Worm (Caenorhabditis elegans) whole organism, L2 larva: ENCODE results near the gene C42D4.3.

ENCODE experiments used
- C34F6.9 ChIP-seq: fragments of 150-350 bp; optimal IDR thresholded peaks from 2 replicates; lab custom pipeline; 2014; ENCODE audit warnings: missing biosample characterization, missing genetic modification characterization
- F13H6.1 ChIP-seq: sonication (generic microtip); optimal IDR thresholded peaks from 2 replicates; lab custom pipeline; 2016; ENCODE audit warnings: missing genetic modification characterization, missing compliant biosample characterization
- R02D3.7 ChIP-seq: fragments of 150-350 bp; optimal IDR thresholded peaks from 2 replicates; lab custom pipeline; 2014; ENCODE audit warnings: missing biosample characterization, missing genetic modification characterization
- Y55F3AM.14 ChIP-seq: fragments of 200-800 bp; sonication (Bioruptor generic); optimal IDR thresholded peaks from 2 replicates; lab custom pipeline; 2018; ENCODE audit warnings: mild to moderate bottlenecking, missing genetic modification characterization, missing compliant biosample characterization
- ZK546.5 ChIP-seq: sonication (generic microtip); optimal IDR thresholded peaks from 2 replicates; lab custom pipeline; 2017; ENCODE audit warnings: missing biosample characterization, missing genetic modification characterization
- alr-1 ChIP-seq: fragments of 150-350 bp; optimal IDR thresholded peaks from 2 replicates; lab custom pipeline; 2014; ENCODE audit warnings: missing biosample characterization, missing genetic modification characterization
- ama-1 ChIP-seq: fragments of 150-350 bp; optimal IDR thresholded peaks from 2 replicates; lab custom pipeline; 2018; ENCODE audit warnings: inconsistent platforms
- blmp-1 ChIP-seq: sonication (generic microtip); optimal IDR thresholded peaks from 2 replicates; lab custom pipeline; 2017; ENCODE audit warnings: missing genetic modification characterization, mild to moderate bottlenecking, missing compliant biosample characterization, antibody characterized with exemption, moderate library complexity; ENCODE audit not compliant: insufficient read depth
- ceh-16 ChIP-seq: fragments of 150-350 bp; optimal IDR thresholded peaks from 2 replicates; lab custom pipeline; 2014; ENCODE audit warnings: missing biosample characterization, missing genetic modification characterization
- ceh-82 ChIP-seq: fragments of 150-350 bp; optimal IDR thresholded peaks from 2 replicates; lab custom pipeline; 2014; ENCODE audit warnings: missing biosample characterization, missing genetic modification characterization
- crh-2 ChIP-seq: sonication (generic microtip); optimal IDR thresholded peaks from 2 replicates; lab custom pipeline; 2017; ENCODE audit warnings: missing biosample characterization, missing genetic modification characterization
- dmd-4 ChIP-seq: sonication (generic microtip); optimal IDR thresholded peaks from 2 replicates; lab custom pipeline; 2017; ENCODE audit warnings: missing biosample characterization, missing genetic modification characterization
- egl-27 ChIP-seq: sonication (generic microtip); optimal IDR thresholded peaks from 3 replicates; lab custom pipeline; 2017; ENCODE audit warnings: missing biosample characterization, missing genetic modification reagents, missing genetic modification characterization
- elt-1 ChIP-seq: fragments of 150-350 bp; optimal IDR thresholded peaks from 2 replicates; lab custom pipeline; 2014; ENCODE audit warnings: missing biosample characterization, missing genetic modification characterization
- elt-3 ChIP-seq: sonication (generic microtip); optimal IDR thresholded peaks from 2 replicates; lab custom pipeline; 2017; ENCODE audit warnings: missing biosample characterization, missing genetic modification characterization
- fos-1 ChIP-seq: fragments of 150-350 bp; optimal IDR thresholded peaks from 2 replicates; lab custom pipeline; 2014; ENCODE audit warnings: missing biosample characterization, missing genetic modification characterization
- gmeb-1 ChIP-seq: fragments of 150-350 bp; optimal IDR thresholded peaks from 2 replicates; lab custom pipeline; 2014; ENCODE audit warnings: missing biosample characterization, missing genetic modification characterization
- lin-11 ChIP-seq: fragments of 150-350 bp; sonication (generic microtip); optimal IDR thresholded peaks from 2 replicates; lab custom pipeline; 2014; ENCODE audit warnings: missing biosample characterization, missing genetic modification characterization, inconsistent platforms, mixed read lengths
- lin-13 ChIP-seq: fragments of 150-350 bp; optimal IDR thresholded peaks from 2 replicates; lab custom pipeline; 2014; ENCODE audit warnings: missing biosample characterization, missing genetic modification reagents, missing genetic modification characterization
- lin-39 ChIP-seq: fragments of 150-350 bp; optimal IDR thresholded peaks from 2 replicates; lab custom pipeline; 2014; ENCODE audit warnings: missing biosample characterization, missing genetic modification reagents, missing genetic modification characterization
- lsy-2 ChIP-seq, 2 experiments: fragments of 150-350 bp in 1 of 2; sonication (generic microtip) in 1 of 2; optimal IDR thresholded peaks; 2 replicates each; lab custom pipeline; 2014 to 2017; ENCODE audit warnings: missing biosample characterization in 2 of 2, missing genetic modification characterization in 2 of 2
- mab-5 ChIP-seq: fragments of 150-350 bp; optimal IDR thresholded peaks from 2 replicates; lab custom pipeline; 2014; ENCODE audit warnings: missing biosample characterization, missing genetic modification characterization
- mbf-1 ChIP-seq: sonication (generic microtip); optimal IDR thresholded peaks from 2 replicates; lab custom pipeline; 2017; ENCODE audit warnings: missing biosample characterization, missing genetic modification characterization
- mdl-1 ChIP-seq, 2 experiments: fragments of 150-350 bp in 1 of 2; sonication (generic microtip) in 1 of 2; optimal IDR thresholded peaks; 2 replicates each; lab custom pipeline; 2017; ENCODE audit warnings: missing biosample characterization in 2 of 2, missing genetic modification characterization in 2 of 2
- nhr-10 ChIP-seq: sonication (generic microtip); optimal IDR thresholded peaks from 2 replicates; lab custom pipeline; 2017; ENCODE audit warnings: missing biosample characterization, missing genetic modification characterization
- nhr-11 ChIP-seq: fragments of 150-350 bp; optimal IDR thresholded peaks from 2 replicates; lab custom pipeline; 2014; ENCODE audit warnings: missing biosample characterization, missing genetic modification characterization
- nhr-12 ChIP-seq: fragments of 150-350 bp; optimal IDR thresholded peaks from 2 replicates; lab custom pipeline; 2014; ENCODE audit warnings: missing biosample characterization, missing genetic modification characterization
- nhr-129 ChIP-seq: fragments of 150-350 bp; optimal IDR thresholded peaks from 2 replicates; lab custom pipeline; 2014; ENCODE audit warnings: missing biosample characterization, missing genetic modification characterization
- nhr-21 ChIP-seq: fragments of 150-350 bp; optimal IDR thresholded peaks from 2 replicates; lab custom pipeline; 2014; ENCODE audit warnings: missing biosample characterization, missing genetic modification characterization
- nhr-23 ChIP-seq: fragments of 150-350 bp; optimal IDR thresholded peaks from 2 replicates; lab custom pipeline; 2014; ENCODE audit warnings: missing biosample characterization, missing genetic modification reagents, missing genetic modification characterization
- nhr-237 ChIP-seq: fragments of 150-350 bp; optimal IDR thresholded peaks from 2 replicates; lab custom pipeline; 2014; ENCODE audit warnings: missing biosample characterization, missing genetic modification characterization
- nhr-25 ChIP-seq: fragments of 150-350 bp; sonication (generic microtip); optimal IDR thresholded peaks from 3 replicates; lab custom pipeline; 2014; ENCODE audit warnings: missing biosample characterization, missing genetic modification characterization
- nhr-6 ChIP-seq: fragments of 150-350 bp; optimal IDR thresholded peaks from 2 replicates; lab custom pipeline; 2014; ENCODE audit warnings: missing biosample characterization, missing genetic modification characterization
- nhr-77 ChIP-seq: fragments of 150-350 bp; optimal IDR thresholded peaks from 2 replicates; lab custom pipeline; 2014; ENCODE audit warnings: missing biosample characterization, missing genetic modification characterization
- peb-1 ChIP-seq: fragments of 150-350 bp; optimal IDR thresholded peaks from 2 replicates; lab custom pipeline; 2014; ENCODE audit warnings: missing biosample characterization, missing genetic modification characterization
- sem-4 ChIP-seq: fragments of 150-350 bp; optimal IDR thresholded peaks from 2 replicates; lab custom pipeline; 2014; ENCODE audit warnings: missing biosample characterization, missing genetic modification reagents, missing genetic modification characterization
- sma-3 ChIP-seq: sonication (generic microtip); optimal IDR thresholded peaks from 2 replicates; lab custom pipeline; 2016; ENCODE audit warnings: missing genetic modification reagents, missing genetic modification characterization, missing compliant biosample characterization
- sma-9 ChIP-seq, 2 experiments: fragments of 150-350 bp in 1 of 2; sonication (generic microtip) in 1 of 2; optimal IDR thresholded peaks; 2 replicates each; lab custom pipeline; 2014 to 2016; ENCODE audit warnings: missing genetic modification characterization in 2 of 2, mild to moderate bottlenecking in 1 of 2, missing biosample characterization in 1 of 2, missing compliant biosample characterization in 1 of 2, missing genetic modification reagents in 1 of 2, moderate library complexity in 1 of 2
- snpc-4 ChIP-seq: fragments of 150-350 bp; optimal IDR thresholded peaks from 2 replicates; lab custom pipeline; 2014; ENCODE audit warnings: missing biosample characterization, missing genetic modification characterization
- unc-39 ChIP-seq: fragments of 150-350 bp; optimal IDR thresholded peaks from 2 replicates; lab custom pipeline; 2014; ENCODE audit warnings: missing biosample characterization, missing genetic modification characterization
- unc-55 ChIP-seq: fragments of 150-350 bp; sonication (generic microtip); optimal IDR thresholded peaks from 3 replicates; lab custom pipeline; 2014; ENCODE audit warnings: missing biosample characterization, missing genetic modification reagents, missing genetic modification characterization
- unc-62 ChIP-seq: fragments of 150-350 bp; optimal IDR thresholded peaks from 2 replicates; lab custom pipeline; 2014; ENCODE audit warnings: missing biosample characterization, missing genetic modification reagents, missing genetic modification characterization
- zag-1 ChIP-seq: fragments of 150-350 bp; optimal IDR thresholded peaks from 2 replicates; lab custom pipeline; 2014; ENCODE audit warnings: missing biosample characterization, missing genetic modification characterization
- ztf-1 ChIP-seq: fragments of 200-800 bp; sonication (Bioruptor generic); conservative IDR thresholded peaks from 2 replicates; pipeline ENCODE4 v1.3.6; 2022; ENCODE audit warnings: missing genetic modification characterization, missing compliant biosample characterization
- ztf-11 ChIP-seq: sonication (generic microtip); optimal IDR thresholded peaks from 2 replicates; lab custom pipeline; 2017; ENCODE audit warnings: missing biosample characterization, missing genetic modification characterization
- ztf-4 ChIP-seq: fragments of 150-350 bp; optimal IDR thresholded peaks from 2 replicates; lab custom pipeline; 2014; ENCODE audit warnings: missing biosample characterization, missing genetic modification characterization

The C42D4.3 gene

ce11 chrIV:7188528-7189422, 9.7 kb downstream of the C42D4.3 start, which contains the start of gene srlf-7:
Gene srlf-7 (plus strand): TSS chrIV:7189287.
- peak; percentile 82 for TF ChIP-seq sma-9 (GFP tag; optimal IDR thresholded peaks at IDR 0.05; lab: Kevin White, UChicago)
- TF ChIP-seq sma-9 (tag; optimal IDR thresholded peaks at IDR 0.05; lab: Kevin White, UChicago) = no peak
- TF ChIP-seq zag-1 (tag; lab: Kevin White, UChicago) = no peak
- TF ChIP-seq nhr-10 = no peak
- peak; percentile 78 for TF ChIP-seq sma-3 (GFP tag; lab: Kevin White, UChicago)
- no peak for TF ChIP-seq peb-1
- peak; percentile 70 for TF ChIP-seq nhr-25 (tag; lab: Kevin White, UChicago)
- TF ChIP-seq fos-1 (tag; lab: Kevin White, UChicago) = peak; percentile 98
- TF ChIP-seq ztf-1 = no peak
- no peak for TF ChIP-seq ztf-4 (tag; lab: Kevin White, UChicago)
- peak; percentile 43 for TF ChIP-seq F13H6.1
- TF ChIP-seq lin-11 (tag; lab: Kevin White, UChicago) = no peak
- TF ChIP-seq lsy-2 (tag; optimal IDR thresholded peaks at IDR 0.05; lab: Kevin White, UChicago) = no peak
- no peak for TF ChIP-seq ceh-16 (tag; lab: Kevin White, UChicago)
- no peak for TF ChIP-seq nhr-12 (tag; lab: Kevin White, UChicago)
- no peak for TF ChIP-seq elt-1 (tag; lab: Kevin White, UChicago)
- no peak for TF ChIP-seq nhr-237 (tag; lab: Kevin White, UChicago)
- TF ChIP-seq nhr-21 (tag; lab: Kevin White, UChicago) = peak; percentile 41
- TF ChIP-seq sem-4 = no peak
- no peak for TF ChIP-seq unc-55 (GFP tag; lab: Kevin White, UChicago)
- TF ChIP-seq ZK546.5 (tag; lab: Kevin White, UChicago) = no peak
- TF ChIP-seq R02D3.7 (tag; lab: Kevin White, UChicago) = no peak
- TF ChIP-seq ceh-82 (tag; lab: Kevin White, UChicago) = no peak
- no peak for TF ChIP-seq nhr-6 (tag; lab: Kevin White, UChicago)
- TF ChIP-seq nhr-23 (tag; lab: Kevin White, UChicago) = no peak
- TF ChIP-seq blmp-1 (tag; lab: Kevin White, UChicago) = peak; percentile 77
- peak; percentile 27 for TF ChIP-seq nhr-129 (tag; lab: Kevin White, UChicago)
- no peak for TF ChIP-seq lin-13 (GFP tag; lab: Kevin White, UChicago)
- TF ChIP-seq mab-5 (tag; lab: Kevin White, UChicago) = no peak
- peak; percentile 76 for TF ChIP-seq crh-2 (tag; lab: Kevin White, UChicago)
- TF ChIP-seq nhr-11 (tag; lab: Kevin White, UChicago) = no peak
- TF ChIP-seq Y55F3AM.14 (GFP tag; lab: Kevin White, UChicago) = no peak
- peak; percentile 21 for TF ChIP-seq C34F6.9 (tag; lab: Kevin White, UChicago)
- TF ChIP-seq elt-3 (tag; lab: Kevin White, UChicago) = no peak
- TF ChIP-seq ztf-11 (tag; lab: Kevin White, UChicago) = no peak
- no peak for TF ChIP-seq alr-1 (tag; lab: Kevin White, UChicago)
- TF ChIP-seq gmeb-1 (tag; lab: Kevin White, UChicago) = peak; percentile 75
- TF ChIP-seq mbf-1 (tag; lab: Kevin White, UChicago) = no peak
- no peak for TF ChIP-seq ama-1 (lab: Kevin White, UChicago)
- no peak for TF ChIP-seq unc-62 (GFP tag; lab: Kevin White, UChicago)
- TF ChIP-seq lin-39 (tag; lab: Kevin White, UChicago) = no peak
- no peak for TF ChIP-seq nhr-77 (tag; lab: Kevin White, UChicago)
- TF ChIP-seq snpc-4 (tag; lab: Kevin White, UChicago) = no peak
- no peak for TF ChIP-seq dmd-4 (tag; lab: Kevin White, UChicago)
- TF ChIP-seq egl-27 (tag; lab: Kevin White, UChicago) = peak; percentile 77
- peak in 1 of 2 experiments; percentile 11 for TF ChIP-seq mdl-1 (tag; optimal IDR thresholded peaks at IDR 0.05; lab: Kevin White, UChicago)
- no peak for TF ChIP-seq unc-39 (tag; lab: Kevin White, UChicago)
- TF ChIP-seq, all 48 proteins: peak for 13
